Fruit fly (Drosophila melanogaster) Kc167 (cell line): ENCODE results near the gene inaF-A.

ENCODE experiments used
- Myc ChIP-seq: fragments of >200 bp; optimal IDR thresholded peaks from 2 replicates; lab custom pipeline; 2017; ENCODE audit warnings: missing external identifiers
- Sin3A ChIP-seq: fragments of >200 bp; optimal IDR thresholded peaks from 2 replicates; lab custom pipeline; 2018; ENCODE audit warnings: missing external identifiers
- h ChIP-seq: fragments of >200 bp; optimal IDR thresholded peaks from 3 replicates; lab custom pipeline; 2018; ENCODE audit warnings: missing external identifiers
- insv ChIP-seq: fragments of >200 bp; optimal IDR thresholded peaks from 3 replicates; lab custom pipeline; 2018; ENCODE audit warnings: missing external identifiers
- psq ChIP-seq: fragments of >200 bp; optimal IDR thresholded peaks from 2 replicates; lab custom pipeline; 2017; ENCODE audit warnings: missing external identifiers
- ttk ChIP-seq: sonication (Bioruptor generic); optimal IDR thresholded peaks from 2 replicates; lab custom pipeline; 2017; ENCODE audit warnings: missing external identifiers

Gene inaF-A

DNA sequence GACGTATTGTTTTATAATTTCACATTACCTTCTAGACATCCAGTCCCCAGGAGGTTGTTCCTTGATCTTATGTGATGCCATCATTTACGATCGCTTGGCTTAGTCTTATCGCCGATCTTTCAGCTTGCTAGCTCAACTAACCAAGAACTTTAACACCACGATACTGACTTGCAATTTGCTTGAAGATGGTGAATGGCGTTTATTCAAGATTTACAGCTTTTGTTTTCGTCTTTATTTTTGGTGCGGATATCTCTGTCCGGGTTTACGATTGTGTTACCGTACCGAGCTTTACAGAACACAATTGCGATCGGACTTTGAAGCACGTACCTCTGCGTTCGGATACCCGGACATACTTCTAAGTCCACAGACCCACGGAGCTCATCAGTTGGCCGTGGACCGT, 9.7 kb downstream of the inaF-A start, which contains the start of gene CG15221:
CG15221 (plus strand) TSS at position 301 of the 400 bp plus-strand sequence.
- TF ChIP-seq psq (lab: Kevin White, UChicago) = no peak
- TF ChIP-seq h (lab: Kevin White, UChicago) = no peak
- no peak for TF ChIP-seq Sin3A (lab: Kevin White, UChicago)
- no peak for TF ChIP-seq ttk (lab: Kevin White, UChicago)
- no peak for TF ChIP-seq Myc (lab: Kevin White, UChicago)
- TF ChIP-seq insv (lab: Kevin White, UChicago) = no peak

DNA sequence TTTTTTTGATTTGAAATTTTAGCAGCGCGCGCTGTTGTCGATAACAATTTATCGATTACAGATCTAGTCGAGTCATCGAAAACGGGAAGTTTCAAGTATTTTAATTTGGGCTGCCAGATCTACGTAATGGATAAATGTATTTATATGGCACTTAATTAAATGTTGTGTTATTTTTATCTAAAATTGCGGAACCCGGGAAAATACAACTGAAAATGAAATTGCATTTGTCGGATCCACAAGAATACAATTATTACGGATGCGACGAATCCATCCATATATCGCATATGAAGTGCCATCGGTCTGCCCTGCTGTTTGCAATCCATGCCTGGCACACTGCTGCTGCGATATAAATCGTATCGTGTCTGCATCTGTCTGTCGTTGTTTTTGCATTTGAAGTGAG, 13.6 kb downstream of the inaF-A start, which contains the start of gene Tango10:
Tango10 (plus strand) TSS at position 108 of the 400 bp plus-strand sequence.
- TF ChIP-seq Myc (lab: Kevin White, UChicago) = no peak
- no peak for TF ChIP-seq h (lab: Kevin White, UChicago)
- TF ChIP-seq insv (lab: Kevin White, UChicago) = no peak
- no peak for TF ChIP-seq Sin3A (lab: Kevin White, UChicago)
- TF ChIP-seq ttk (lab: Kevin White, UChicago) = no peak

DNA sequence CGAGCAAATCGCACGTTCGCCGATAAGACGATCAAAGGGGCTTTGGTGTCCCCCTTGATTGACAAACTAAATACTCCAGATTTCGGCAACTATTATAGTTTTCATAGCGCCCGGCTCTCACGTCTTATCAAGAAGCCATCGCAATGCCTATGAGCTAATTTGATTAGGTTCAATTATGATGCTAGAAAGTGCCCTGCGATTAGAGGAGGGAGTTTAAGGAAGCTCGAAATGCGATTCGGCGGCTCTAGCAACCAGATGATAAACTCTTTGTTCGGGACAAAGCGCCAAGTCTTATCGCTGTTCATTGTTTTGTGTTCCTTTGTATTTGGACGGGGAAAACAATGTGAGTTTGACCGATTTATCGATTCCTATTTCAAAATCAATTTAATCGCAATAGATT, 15.8 kb downstream of the inaF-A start:
- no peak for TF ChIP-seq Sin3A (lab: Kevin White, UChicago)
- TF ChIP-seq psq (lab: Kevin White, UChicago) = no peak
- TF ChIP-seq Myc (lab: Kevin White, UChicago) = no peak
- no peak for TF ChIP-seq insv (lab: Kevin White, UChicago)
- TF ChIP-seq ttk (lab: Kevin White, UChicago) = no peak
- no peak for TF ChIP-seq h (lab: Kevin White, UChicago)

DNA sequence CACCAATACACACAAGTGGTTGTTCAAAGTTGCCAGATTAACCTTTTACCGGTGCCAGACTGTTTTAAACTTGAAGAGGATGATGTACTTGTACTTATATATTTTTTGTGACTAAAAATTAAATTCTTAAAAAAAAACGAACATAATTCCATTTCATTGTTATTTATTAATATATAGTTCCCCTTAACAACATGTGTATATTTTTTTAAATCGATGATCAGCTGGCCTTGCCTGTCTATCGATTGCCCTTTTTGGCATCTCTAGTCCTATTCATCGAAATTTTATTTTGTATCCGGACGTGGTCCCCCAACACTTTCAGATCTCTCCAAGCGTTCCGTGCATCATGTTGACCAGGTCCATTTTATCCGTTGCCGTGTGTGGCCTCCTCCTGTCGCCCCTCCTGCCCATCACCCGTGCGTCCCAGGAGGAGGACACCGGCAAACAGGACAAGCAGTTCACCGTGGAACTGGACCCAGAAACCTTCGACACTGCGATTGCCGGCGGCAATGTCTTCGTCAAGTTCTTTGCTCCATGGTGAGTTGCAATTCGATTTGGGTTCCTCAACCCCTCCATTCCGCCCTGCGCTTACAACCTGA, 16.9 kb downstream of the inaF-A start, which contains the start of gene prtp:
prtp (plus strand) TSS at position 26 of the 596 bp plus-strand sequence.
- TF ChIP-seq Myc (lab: Kevin White, UChicago) (no peak), ttk (lab: Kevin White, UChicago) (no peak), insv (lab: Kevin White, UChicago) (no peak), h (lab: Kevin White, UChicago) (no peak)

DNA sequence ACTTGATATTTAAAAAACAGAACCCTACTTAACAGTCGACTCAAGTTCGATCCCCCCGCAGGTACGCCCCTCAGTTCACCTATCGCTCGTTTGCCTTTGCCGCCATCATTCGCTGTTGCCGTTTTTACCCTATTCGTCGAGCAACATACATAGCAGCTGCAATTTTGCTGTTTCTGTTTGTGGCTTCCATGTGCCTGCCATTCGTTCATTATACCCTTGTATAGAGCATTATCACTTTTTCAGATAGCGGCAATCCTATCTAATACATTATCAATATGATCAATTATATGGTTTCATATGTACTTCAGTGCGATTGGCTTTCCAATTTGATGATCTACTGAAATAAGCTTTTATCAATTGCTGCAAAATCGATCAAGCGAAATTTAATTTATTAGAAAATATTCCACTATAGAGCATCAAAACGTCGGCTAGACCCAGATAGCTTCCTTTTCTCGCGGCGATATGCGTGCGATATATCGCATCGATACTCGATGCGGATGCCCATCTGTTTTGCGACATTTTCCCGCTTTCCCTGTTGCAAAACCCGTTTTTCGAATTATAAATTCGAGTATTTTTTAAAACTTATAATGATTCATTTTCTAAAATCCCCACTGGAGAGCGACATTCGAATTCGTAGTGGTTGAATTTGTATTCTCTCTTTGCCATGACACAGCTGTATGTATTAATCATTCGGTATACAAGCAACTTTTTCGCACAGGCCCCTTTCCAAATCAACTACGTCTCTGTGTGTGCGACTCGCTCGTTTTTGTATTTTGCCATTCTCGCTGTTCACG, 17.6 kb downstream of the inaF-A start:
- TF ChIP-seq psq (lab: Kevin White, UChicago) (peak; percentile 69), insv (lab: Kevin White, UChicago) (no peak), Myc (lab: Kevin White, UChicago) (no peak)

DNA sequence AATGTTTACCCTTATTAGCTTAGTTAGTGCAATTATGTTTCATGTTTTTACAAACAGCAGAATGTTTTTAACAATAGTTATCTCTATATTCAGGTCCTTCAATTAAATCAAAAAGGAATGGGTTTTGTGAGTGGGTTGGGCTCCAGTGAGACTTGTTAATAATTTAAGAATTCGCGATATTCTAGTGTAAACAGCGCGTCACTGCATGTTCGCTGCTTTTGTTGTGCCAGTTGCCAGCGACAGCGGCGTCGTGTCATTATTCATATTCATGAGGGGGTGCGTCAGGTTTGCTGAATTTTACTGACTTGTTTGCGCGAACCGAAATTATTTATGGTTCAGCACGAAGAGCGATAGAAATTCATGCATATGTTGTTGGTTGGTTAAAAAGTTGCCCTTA, 18.4 kb downstream of the inaF-A start, which contains the start of gene Amun:
Amun (minus strand) TSS at position 303 of the 397 bp plus-strand sequence.
- TF ChIP-seq ttk (lab: Kevin White, UChicago) = no peak
- TF ChIP-seq psq (lab: Kevin White, UChicago) = no peak
- TF ChIP-seq Sin3A (lab: Kevin White, UChicago) = no peak
- no peak for TF ChIP-seq insv (lab: Kevin White, UChicago)
- TF ChIP-seq h (lab: Kevin White, UChicago) = no peak
- no peak for TF ChIP-seq Myc (lab: Kevin White, UChicago)

DNA sequence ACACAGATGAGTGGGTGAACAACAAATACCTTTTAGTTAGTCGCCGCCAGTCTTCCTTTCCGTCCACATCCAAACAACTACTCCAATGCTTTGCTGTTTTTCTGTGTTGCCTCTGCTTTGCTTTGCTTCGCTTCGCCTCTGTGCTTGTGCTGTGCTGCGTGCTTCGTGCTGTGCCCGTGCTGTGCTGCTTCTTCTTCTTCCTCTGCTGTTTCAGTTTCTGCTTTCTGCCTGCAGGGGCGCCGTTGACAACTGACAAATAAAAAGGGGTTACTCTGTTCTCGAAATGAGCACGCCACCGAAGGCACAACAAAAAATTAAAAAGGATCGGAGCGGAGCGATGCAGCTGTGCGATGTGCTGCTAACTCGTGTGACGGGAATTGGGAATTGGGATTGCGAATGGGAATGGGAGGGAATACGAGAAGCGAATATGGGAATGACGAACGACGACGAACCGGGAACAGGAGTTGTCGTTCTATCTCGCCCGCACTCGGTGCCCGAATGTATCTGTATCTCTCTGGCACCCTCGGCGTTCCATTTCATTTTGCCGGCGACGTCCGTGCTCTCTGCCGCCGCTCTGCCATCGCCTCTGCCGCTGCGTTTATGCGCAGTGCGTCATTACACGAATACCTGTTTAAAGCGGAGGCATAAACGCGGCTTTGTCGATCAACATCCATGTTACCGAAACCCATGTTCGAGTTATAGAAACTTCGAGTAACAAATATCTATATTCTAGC, 19.0 kb downstream of the inaF-A start:
- TF ChIP-seq Myc (lab: Kevin White, UChicago) = no peak
- TF ChIP-seq psq (lab: Kevin White, UChicago) = peak; percentile 63
- no peak for TF ChIP-seq insv (lab: Kevin White, UChicago)

DNA sequence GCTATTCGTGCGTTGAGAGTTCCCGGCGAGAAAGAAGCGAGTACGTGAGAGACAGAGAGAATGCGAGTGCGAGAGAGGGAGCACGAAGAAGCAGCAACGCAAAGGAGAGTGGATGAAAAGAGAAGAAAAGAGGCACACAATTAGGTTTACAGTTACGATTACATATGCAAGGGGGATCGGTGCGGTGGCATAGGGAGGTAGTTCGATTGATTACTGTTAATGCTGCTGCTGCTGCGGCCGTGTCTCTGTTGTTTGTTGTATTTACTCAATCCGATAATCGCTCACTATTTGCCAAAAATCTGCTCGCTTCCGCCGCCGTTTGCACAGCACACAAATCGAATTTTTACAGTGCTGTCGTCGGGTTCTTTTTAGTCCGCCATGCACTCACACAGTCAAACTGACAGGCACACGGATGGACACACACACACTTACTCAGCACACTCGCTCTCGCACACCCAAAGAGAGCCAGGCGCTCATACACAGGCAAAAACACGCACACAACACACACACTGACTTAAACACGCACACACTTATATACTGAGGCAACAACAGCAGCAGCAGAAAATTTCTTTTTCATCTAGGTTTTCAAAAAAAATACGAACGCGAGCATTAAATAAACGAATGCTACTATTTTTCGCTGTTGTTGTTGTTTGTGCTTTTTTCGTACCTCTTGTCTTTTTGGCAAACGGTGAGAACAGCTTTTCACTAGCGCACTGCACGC, 19.7 kb downstream of the inaF-A start:
- peak; percentile 36 for TF ChIP-seq psq (lab: Kevin White, UChicago)
- TF ChIP-seq Myc (lab: Kevin White, UChicago) = no peak

DNA sequence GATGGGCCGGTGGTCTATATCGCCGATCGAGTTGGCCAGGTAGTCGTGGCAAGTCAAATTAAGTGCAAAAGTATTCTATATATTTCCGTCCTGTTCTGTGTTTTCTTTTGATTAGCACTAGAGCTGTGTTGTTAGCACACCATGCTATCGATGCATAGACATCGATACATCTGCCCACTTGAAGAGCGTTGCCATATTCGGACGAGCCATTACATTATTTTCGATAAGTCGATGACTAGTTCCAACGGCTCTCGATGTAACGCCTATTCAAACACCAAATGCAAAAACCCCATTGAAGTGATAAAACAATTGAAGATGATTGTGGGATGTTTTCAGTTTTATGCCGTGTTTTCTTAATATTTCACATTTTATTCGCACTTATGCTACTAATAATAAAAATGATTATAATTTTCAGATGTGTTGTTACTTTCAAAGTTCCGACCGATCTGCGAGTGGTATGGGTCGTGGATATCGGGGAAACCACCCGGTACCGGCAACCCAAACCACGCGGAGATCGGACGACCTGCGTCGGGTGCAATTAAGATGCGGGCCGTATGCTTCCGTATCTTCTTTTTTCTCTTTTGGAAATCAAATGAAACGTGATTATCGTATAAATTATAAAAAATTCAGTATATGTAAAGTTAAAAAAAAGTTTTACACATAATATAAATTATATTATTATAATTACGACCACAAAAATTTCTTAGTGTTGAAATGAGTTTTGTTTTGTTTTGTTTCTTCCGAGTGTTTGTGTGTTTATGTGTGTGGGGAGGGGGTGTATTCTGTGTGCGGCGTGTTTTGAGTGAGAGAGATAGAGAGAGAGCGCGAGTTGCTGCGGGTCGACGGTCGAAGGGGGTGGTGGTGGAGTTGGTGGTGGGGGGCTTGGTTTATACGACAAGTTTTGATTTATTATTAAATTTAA, 23.6 kb downstream of the inaF-A start, which contains the start of gene FucT6:
FucT6 (minus strand) TSS at position 153 of the 922 bp plus-strand sequence.
- TF ChIP-seq Sin3A (lab: Kevin White, UChicago) = no peak
- TF ChIP-seq ttk (lab: Kevin White, UChicago) = no peak
- no peak for TF ChIP-seq insv (lab: Kevin White, UChicago)
- TF ChIP-seq h (lab: Kevin White, UChicago) = no peak
- TF ChIP-seq psq (lab: Kevin White, UChicago) = no peak
- no peak for TF ChIP-seq Myc (lab: Kevin White, UChicago)
